Worm (Caenorhabditis elegans): ENCODE results near the gene dyf-7.
A peak's percentile ranks its signal among the peaks of the same experiment; 100 is the strongest.

ce11 chrX:9667391-9667790 lies 31.1 kb upstream of the dyf-7 start:
- TF ChIP-seq pha-4 (tag; optimal IDR thresholded peaks at IDR 0.05) = no peak
- TF ChIP-seq elt-2 (tag; optimal IDR thresholded peaks at IDR 0.05) = no peak
- TF ChIP-seq unc-62 (GFP tag; optimal IDR thresholded peaks at IDR 0.05) = peak; percentile 49
- TF ChIP-seq R02D3.7 (tag; optimal IDR thresholded peaks at IDR 0.05) = peak; percentile 11
- TF ChIP-seq pqm-1 (tag; optimal IDR thresholded peaks at IDR 0.05) = no peak
- TF ChIP-seq elt-1 (tag; optimal IDR thresholded peaks at IDR 0.05) = peak; percentile 68
- TF ChIP-seq elt-3 (tag; optimal IDR thresholded peaks at IDR 0.05) = no peak
